Fruit fly (Drosophila melanogaster) whole organism, embryonic: ENCODE results near the gene Notum.
A peak's percentile ranks its signal among the peaks of the same experiment; 100 is the strongest.

Experiments used
- ATbp ChIP-seq: fragments of 200-800 bp; sonication (Bioruptor generic); optimal IDR thresholded peaks from 2 replicates; lab custom pipeline; 2017; ENCODE audit warnings: missing biosample characterization, mild to moderate bottlenecking, missing genetic modification characterization, missing genetic modification reagents
- BtbVII ChIP-seq: fragments of 200-800 bp; sonication (Bioruptor generic); optimal IDR thresholded peaks from 3 replicates; lab custom pipeline; 2017; ENCODE audit warnings: missing biosample characterization, mild to moderate bottlenecking, missing genetic modification characterization
- CG10209 ChIP-seq: fragments of 200-800 bp; sonication (Bioruptor generic); optimal IDR thresholded peaks from 3 replicates; lab custom pipeline; 2017; ENCODE audit warnings: missing biosample characterization, mild to moderate bottlenecking, missing genetic modification characterization, missing genetic modification reagents
- CG10366 ChIP-seq: fragments of 200-800 bp; sonication (Bioruptor generic); IDR thresholded peaks from 2 replicates; pipeline ENCODE4 v1.3.6; 2022; ENCODE audit warnings: missing biosample characterization, missing genetic modification characterization
- CG10979 ChIP-seq: fragments of 200-800 bp; sonication (Bioruptor generic); optimal IDR thresholded peaks from 2 replicates; lab custom pipeline; 2018; ENCODE audit warnings: missing biosample characterization, mild to moderate bottlenecking, missing genetic modification characterization, moderate library complexity
- CG11398 ChIP-seq: fragments of 200-800 bp; sonication (Bioruptor generic); optimal IDR thresholded peaks from 2 replicates; lab custom pipeline; 2016; ENCODE audit warnings: missing biosample characterization, missing genetic modification characterization
- CG11723 ChIP-seq: fragments of 200-800 bp; sonication (Bioruptor generic); optimal IDR thresholded peaks from 2 replicates; lab custom pipeline; 2017; ENCODE audit warnings: missing biosample characterization, mild to moderate bottlenecking, missing genetic modification characterization
- CG12071 ChIP-seq: fragments of 200-800 bp; sonication (Bioruptor generic); optimal IDR thresholded peaks from 3 replicates; lab custom pipeline; 2018; ENCODE audit warnings: missing biosample characterization, mild to moderate bottlenecking, missing genetic modification characterization
- CG12236 ChIP-seq: fragments of 200-800 bp; sonication (Bioruptor generic); optimal IDR thresholded peaks from 2 replicates; lab custom pipeline; 2016; ENCODE audit warnings: missing biosample characterization, missing genetic modification characterization
- CG12299 ChIP-seq: fragments of 200-800 bp; sonication (Bioruptor generic); optimal IDR thresholded peaks from 2 replicates; lab custom pipeline; 2018; ENCODE audit warnings: missing biosample characterization, mild to moderate bottlenecking, missing genetic modification characterization
- CG14441 ChIP-seq: fragments of 200-800 bp; sonication (Bioruptor generic); IDR thresholded peaks from 2 replicates; pipeline ENCODE4 v1.3.6; 2022; ENCODE audit warnings: missing biosample characterization, missing genetic modification characterization
- CG1603 ChIP-seq: fragments of 200-800 bp; sonication (Bioruptor generic); optimal IDR thresholded peaks from 2 replicates; lab custom pipeline; 2019; ENCODE audit warnings: missing biosample characterization, mild to moderate bottlenecking, missing genetic modification characterization, moderate library complexity
- CG1647 ChIP-seq: fragments of 200-800 bp; sonication (Bioruptor generic); optimal IDR thresholded peaks from 3 replicates; lab custom pipeline; 2016; ENCODE audit warnings: missing biosample characterization, missing genetic modification characterization
- CG17802 ChIP-seq: fragments of 200-800 bp; sonication (Bioruptor generic); optimal IDR thresholded peaks from 2 replicates; lab custom pipeline; 2018; ENCODE audit warnings: missing biosample characterization, mild to moderate bottlenecking, missing genetic modification characterization, moderate library complexity
- CG17829 ChIP-seq: fragments of 200-800 bp; optimal IDR thresholded peaks from 2 replicates; lab custom pipeline; 2019; ENCODE audit warnings: missing biosample characterization, mild to moderate bottlenecking, missing genetic modification characterization, moderate library complexity
- CG3065 ChIP-seq: fragments of 200-800 bp; sonication (Bioruptor generic); optimal IDR thresholded peaks from 2 replicates; lab custom pipeline; 2016; ENCODE audit warnings: missing biosample characterization, missing genetic modification characterization
- CG31388 ChIP-seq: fragments of 200-800 bp; sonication (Bioruptor generic); optimal IDR thresholded peaks from 2 replicates; lab custom pipeline; 2016; ENCODE audit warnings: missing biosample characterization, missing genetic modification characterization
- CG34224 ChIP-seq: fragments of 200-800 bp; sonication (Bioruptor generic); IDR thresholded peaks from 3 replicates; pipeline ENCODE4 v1.3.6; 2022; ENCODE audit warnings: missing biosample characterization, missing genetic modification characterization; ENCODE audit not compliant: partially characterized antibody
- CG4328 ChIP-seq: fragments of 200-800 bp; sonication (Bioruptor generic); optimal IDR thresholded peaks from 3 replicates; lab custom pipeline; 2017; ENCODE audit warnings: missing biosample characterization, missing genetic modification reagents, missing genetic modification characterization
- CG4404 ChIP-seq: fragments of 200-800 bp; sonication (Bioruptor generic); IDR thresholded peaks from 2 replicates; pipeline ENCODE4 v1.3.6; 2022; ENCODE audit warnings: missing biosample characterization, missing genetic modification characterization
- CG4730 ChIP-seq: fragments of 200-800 bp; sonication (Bioruptor generic); IDR thresholded peaks from 2 replicates; pipeline ENCODE4 v1.3.6; 2022; ENCODE audit warnings: missing biosample characterization, missing genetic modification characterization
- CG6854 ChIP-seq: fragments of 200-800 bp; sonication (Bioruptor generic); optimal IDR thresholded peaks from 3 replicates; lab custom pipeline; 2017; ENCODE audit warnings: missing biosample characterization, mild to moderate bottlenecking, missing genetic modification characterization
- CG7556 ChIP-seq: fragments of 200-800 bp; sonication (Bioruptor generic); optimal IDR thresholded peaks from 2 replicates; lab custom pipeline; 2017; ENCODE audit warnings: missing biosample characterization, mild to moderate bottlenecking, missing genetic modification characterization
- CG7928 ChIP-seq: fragments of 200-800 bp; sonication (Bioruptor generic); optimal IDR thresholded peaks from 2 replicates; lab custom pipeline; 2017; ENCODE audit warnings: missing biosample characterization, mild to moderate bottlenecking, missing genetic modification characterization
- CG7987 ChIP-seq: fragments of 200-800 bp; sonication (Bioruptor generic); optimal IDR thresholded peaks from 2 replicates; lab custom pipeline; 2018; ENCODE audit warnings: missing biosample characterization, mild to moderate bottlenecking, missing genetic modification characterization, moderate library complexity
- CoRest ChIP-seq: fragments of 200-800 bp; sonication (Bioruptor generic); optimal IDR thresholded peaks from 3 replicates; lab custom pipeline; 2018; ENCODE audit warnings: missing biosample characterization, mild to moderate bottlenecking, missing genetic modification characterization, moderate library complexity
- CrebB ChIP-seq: fragments of 200-800 bp; sonication (Bioruptor generic); optimal IDR thresholded peaks from 3 replicates; lab custom pipeline; 2018; ENCODE audit warnings: missing biosample characterization, mild to moderate bottlenecking, missing genetic modification characterization
- Drgx ChIP-seq: fragments of 200-800 bp; sonication (Bioruptor generic); IDR thresholded peaks from 2 replicates; pipeline ENCODE4 v1.3.6; 2022; ENCODE audit warnings: missing biosample characterization, missing genetic modification characterization
- HLH4C ChIP-seq: fragments of 200-800 bp; sonication (Bioruptor generic); IDR thresholded peaks from 3 replicates; pipeline ENCODE4 v1.3.6; 2022; ENCODE audit warnings: missing biosample characterization, missing genetic modification characterization; ENCODE audit not compliant: partially characterized antibody
- Hey ChIP-seq: fragments of 200-800 bp; sonication (Bioruptor generic); optimal IDR thresholded peaks from 3 replicates; lab custom pipeline; 2018; ENCODE audit warnings: missing biosample characterization, mild to moderate bottlenecking, missing genetic modification characterization
- Optix ChIP-seq: fragments of 200-800 bp; sonication (Bioruptor generic); IDR thresholded peaks from 3 replicates; pipeline ENCODE4 v1.3.6; 2022; ENCODE audit warnings: missing biosample characterization, missing genetic modification characterization
- Usf ChIP-seq: fragments of 200-800 bp; sonication (Bioruptor generic); optimal IDR thresholded peaks from 2 replicates; lab custom pipeline; 2017; ENCODE audit warnings: missing genotype, missing biosample characterization, missing genetic modification characterization
- bsh ChIP-seq, 2 experiments: fragments of 200-800 bp; sonication (Bioruptor generic); optimal IDR thresholded peaks; 2 replicates each; lab custom pipeline; 2017 to 2018; ENCODE audit warnings: mild to moderate bottlenecking in 2 of 2, missing biosample characterization in 2 of 2, missing genetic modification characterization in 2 of 2, moderate library complexity in 1 of 2
- disco-r ChIP-seq: fragments of 200-800 bp; sonication (Bioruptor generic); optimal IDR thresholded peaks from 2 replicates; lab custom pipeline; 2016; ENCODE audit warnings: missing biosample characterization, missing genetic modification characterization
- exex ChIP-seq: fragments of 200-800 bp; sonication (Bioruptor generic); optimal IDR thresholded peaks from 4 replicates; lab custom pipeline; 2018; ENCODE audit warnings: missing biosample characterization, mild to moderate bottlenecking, missing genetic modification characterization, moderate library complexity
- gsb-n ChIP-seq: fragments of 200-800 bp; sonication (Bioruptor generic); optimal IDR thresholded peaks from 3 replicates; lab custom pipeline; 2018; ENCODE audit warnings: missing biosample characterization, mild to moderate bottlenecking, missing genetic modification characterization
- lab ChIP-seq: fragments of 200-800 bp; sonication (Bioruptor generic); optimal IDR thresholded peaks from 3 replicates; lab custom pipeline; 2017; ENCODE audit warnings: missing biosample characterization, missing genetic modification characterization, mild to moderate bottlenecking, moderate library complexity, missing genetic modification reagents
- nerfin-1 ChIP-seq: fragments of 200-800 bp; sonication (Bioruptor generic); optimal IDR thresholded peaks from 3 replicates; lab custom pipeline; 2019; ENCODE audit warnings: missing biosample characterization, mild to moderate bottlenecking, missing genetic modification characterization, moderate library complexity
- odd ChIP-seq: fragments of 200-800 bp; sonication (Bioruptor generic); optimal IDR thresholded peaks from 2 replicates; lab custom pipeline; 2017; ENCODE audit warnings: missing biosample characterization, mild to moderate bottlenecking, missing genetic modification characterization
- pnt ChIP-seq: fragments of 200-800 bp; sonication (Bioruptor generic); optimal IDR thresholded peaks from 3 replicates; lab custom pipeline; 2016; ENCODE audit warnings: missing biosample characterization, missing genetic modification characterization
- pum ChIP-seq: fragments of 200-800 bp; sonication (Bioruptor generic); optimal IDR thresholded peaks from 2 replicates; lab custom pipeline; 2016; ENCODE audit warnings: missing biosample characterization, missing genetic modification characterization
- repo ChIP-seq: fragments of 200-800 bp; sonication (Bioruptor generic); optimal IDR thresholded peaks from 2 replicates; lab custom pipeline; 2016; ENCODE audit warnings: missing biosample characterization, missing genetic modification characterization
- scrt ChIP-seq: fragments of 200-800 bp; sonication (Bioruptor generic); optimal IDR thresholded peaks from 2 replicates; lab custom pipeline; 2018; ENCODE audit warnings: missing biosample characterization, mild to moderate bottlenecking, missing genetic modification characterization, moderate library complexity
- sd ChIP-seq: fragments of 200-800 bp; sonication (Bioruptor generic); optimal IDR thresholded peaks from 3 replicates; lab custom pipeline; 2018; ENCODE audit warnings: missing biosample characterization, mild to moderate bottlenecking, missing genetic modification characterization, moderate library complexity
- sens-2 ChIP-seq: fragments of 200-800 bp; sonication (Bioruptor generic); IDR thresholded peaks from 2 replicates; pipeline ENCODE4 v1.3.6; 2022; ENCODE audit warnings: missing biosample characterization, missing genetic modification characterization
- shn ChIP-seq: fragments of 200-800 bp; sonication (Bioruptor generic); optimal IDR thresholded peaks from 3 replicates; lab custom pipeline; 2016; ENCODE audit warnings: missing biosample characterization, missing genetic modification characterization
- sqz ChIP-seq: fragments of 200-800 bp; sonication (Bioruptor generic); optimal IDR thresholded peaks from 3 replicates; lab custom pipeline; 2018; ENCODE audit warnings: missing biosample characterization, mild to moderate bottlenecking, missing genetic modification characterization
- tx ChIP-seq: fragments of 200-800 bp; sonication (Bioruptor generic); optimal IDR thresholded peaks from 2 replicates; lab custom pipeline; 2016; ENCODE audit warnings: missing biosample characterization, missing genetic modification characterization

Notum gene

DNA sequence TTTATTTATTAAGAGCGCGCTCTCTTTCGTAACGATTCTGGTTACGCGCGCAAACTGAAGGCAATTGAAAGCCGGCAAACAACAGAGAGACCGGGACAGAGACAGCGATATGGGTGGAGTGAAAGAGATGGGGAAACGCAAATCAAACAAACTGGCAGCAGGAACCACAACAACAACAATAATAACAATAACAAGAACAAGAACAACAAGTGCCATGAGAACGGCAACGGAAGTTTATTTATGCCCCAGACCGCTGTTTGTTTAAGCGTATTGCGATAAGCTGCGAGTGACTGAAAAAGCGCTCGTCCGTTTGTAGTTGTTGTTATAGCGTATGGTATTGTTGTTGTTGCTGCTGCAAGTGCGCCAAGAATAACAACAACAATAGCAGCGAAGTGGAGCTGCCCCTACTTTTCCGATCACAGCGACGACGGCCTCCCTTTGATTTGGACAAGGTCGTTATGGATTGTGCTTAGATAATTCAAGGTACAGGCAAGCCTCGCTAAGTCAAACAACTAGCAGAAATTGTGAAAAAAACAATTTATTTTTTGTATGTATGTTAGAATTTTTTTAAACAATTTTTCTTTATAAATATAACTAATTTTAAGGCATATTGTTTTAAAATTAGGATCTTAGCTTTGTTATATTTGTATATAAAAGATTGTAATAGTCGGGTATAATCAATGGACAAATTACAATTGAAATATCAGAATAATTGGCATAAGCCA lies 2.9 kb downstream of the Notum start (continued):
- TF ChIP-seq CG7928: no peak
- peak; percentile 61; the same call in 1 of the 3 replicates for TF ChIP-seq Optix (GFP tag; lab: Robert Waterston, UW)
- no peak for TF ChIP-seq tx
- peak in 1 of 2 experiments; percentile 77 for TF ChIP-seq bsh (GFP tag; optimal IDR thresholded peaks at IDR 0.05; lab: Kevin White, UChicago)
- peak; percentile 41 for TF ChIP-seq sd (tag; lab: Kevin White, UChicago)
- peak; percentile 48; the same call in 1 of the 2 replicates for TF ChIP-seq Drgx
- peak; percentile 72 for TF ChIP-seq CG6854 (GFP tag; lab: Kevin White, UChicago)
- TF ChIP-seq Usf: no peak
- TF ChIP-seq CG17829: no peak
- peak; percentile 56 for TF ChIP-seq shn (GFP tag; lab: Kevin White, UChicago)
- 0 out of 2 replicates have a peak, but pooled peaks have one; percentile 36 for TF ChIP-seq sens-2 (GFP tag; lab: Robert Waterston, UW)
- TF ChIP-seq lab (GFP tag; lab: Kevin White, UChicago): peak; percentile 78
- peak; percentile 77 for TF ChIP-seq odd (GFP tag; lab: Kevin White, UChicago)
- peak; percentile 70 for TF ChIP-seq CG10209 (GFP tag; lab: Kevin White, UChicago)
- TF ChIP-seq CG7556 (GFP tag; lab: Kevin White, UChicago): peak; percentile 36
- TF ChIP-seq gsb-n (tag; lab: Kevin White, UChicago): peak; percentile 55
- peak; percentile 66 for TF ChIP-seq CG7987 (GFP tag; lab: Kevin White, UChicago)
- TF ChIP-seq scrt: peak; percentile 36
- TF ChIP-seq CoRest (tag; lab: Kevin White, UChicago): peak; percentile 11
- peak; percentile 7 for TF ChIP-seq CG3065
- peak; percentile 34 for TF ChIP-seq CG1647
- no peak for TF ChIP-seq CG17802 (tag; lab: Kevin White, UChicago)
- peak; percentile 40 for TF ChIP-seq pum
- TF ChIP-seq repo (GFP tag; lab: Kevin White, UChicago): peak; percentile 56
- TF ChIP-seq CG4730 (GFP tag; lab: Robert Waterston, UW): no peak; the same call in 1 of the 2 replicates
- no peak for TF ChIP-seq CG31388
- TF ChIP-seq CG12071 (GFP tag; lab: Kevin White, UChicago): peak; percentile 59
- TF ChIP-seq CG4328 (GFP tag; lab: Kevin White, UChicago): peak; percentile 74
- peak; percentile 77 for TF ChIP-seq CG1603
- TF ChIP-seq CG4404 (GFP tag; lab: Robert Waterston, UW): peak; percentile 20; the same call in 1 of the 2 replicates
- TF ChIP-seq pnt: peak; percentile 37
- peak; percentile 65 for TF ChIP-seq BtbVII
- peak; percentile 74 for TF ChIP-seq CG11398 (GFP tag; lab: Kevin White, UChicago)
- TF ChIP-seq nerfin-1 (tag; lab: Kevin White, UChicago): peak; percentile 47
- peak; percentile 70 for TF ChIP-seq CrebB (tag; lab: Kevin White, UChicago)
- TF ChIP-seq CG10366: no peak; the same call in 1 of the 2 replicates
- TF ChIP-seq CG10979 (tag; lab: Kevin White, UChicago): peak; percentile 5
- TF ChIP-seq ATbp (GFP tag; lab: Kevin White, UChicago): peak; percentile 90
- peak; percentile 80 for TF ChIP-seq sqz
- TF ChIP-seq CG12299 (tag; lab: Kevin White, UChicago): peak; percentile 63
- peak; percentile 78 for TF ChIP-seq CG11723 (GFP tag; lab: Kevin White, UChicago)
- peak; percentile 6; the same call in 1 of the 2 replicates for TF ChIP-seq CG14441 (GFP tag; lab: Robert Waterston, UW)
- no peak for TF ChIP-seq HLH4C (GFP tag; lab: Robert Waterston, UW)
- TF ChIP-seq CG34224 (GFP tag; lab: Robert Waterston, UW): no peak
- TF ChIP-seq disco-r: peak; percentile 27
- TF ChIP-seq exex (tag; lab: Kevin White, UChicago): peak; percentile 45
- peak; percentile 80 for TF ChIP-seq Hey (tag; lab: Kevin White, UChicago)
- peak; percentile 74 for TF ChIP-seq CG12236 (GFP tag; lab: Kevin White, UChicago)
